Fruit fly (Drosophila melanogaster): ENCODE data around the gene PQBP1.
A peak's percentile ranks its signal among the peaks of the same experiment; 100 is the strongest.

Gene PQBP1

DNA sequence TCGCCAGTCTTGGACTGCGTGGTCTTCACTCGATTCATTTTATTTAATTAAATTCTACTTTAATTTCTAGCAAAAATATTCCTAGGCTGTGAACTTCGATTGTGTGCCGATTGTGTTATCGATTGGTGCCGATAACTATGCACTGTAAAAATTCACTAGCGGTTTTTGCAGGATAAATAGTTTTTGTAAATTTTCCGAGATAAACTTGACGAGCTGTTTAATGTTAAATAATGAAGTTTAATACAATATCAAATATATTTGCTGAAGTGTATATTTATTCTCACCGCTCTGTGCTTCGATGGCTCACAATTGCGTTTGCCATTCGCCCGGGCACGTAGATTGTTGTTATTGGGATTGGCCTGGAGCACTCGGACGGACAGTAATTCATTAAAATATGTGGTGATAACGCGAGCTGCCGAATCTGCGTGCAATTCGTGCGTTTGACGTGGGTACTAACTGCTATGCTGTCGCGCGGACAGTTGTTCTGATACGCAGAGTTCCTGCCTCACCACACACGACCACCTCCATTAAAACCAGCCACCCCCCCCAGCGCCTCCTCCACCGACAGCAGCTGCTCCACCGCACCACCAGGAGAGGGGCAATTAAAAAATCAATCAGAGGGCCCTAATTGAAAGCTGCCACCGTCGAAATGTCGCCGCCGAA lies 40.6 kb upstream of the PQBP1 start, which contains the start of the genes EMC6 and Hr96 (continued):
- TF ChIP-seq CG1602 (GFP tag; optimal IDR thresholded peaks at IDR 0.05) (peak; percentile 93), CG9609 (GFP tag; optimal IDR thresholded peaks at IDR 0.05) (peak; percentile 91), cas (GFP tag; IDR thresholded peaks at IDR 0.05) (peak; percentile 87), CG3847 (GFP tag; IDR thresholded peaks at IDR 0.05) (peak; percentile 95), peb (GFP tag; IDR thresholded peaks at IDR 0.05) (peak; percentile 47; the same call in 1 of the 2 replicates), nerfin-2 (GFP tag; IDR thresholded peaks at IDR 0.05; ENCODE audit: partially characterized antibody) (peak; percentile 74; the same call in 1 of the 2 replicates), CG12155 (GFP tag; optimal IDR thresholded peaks at IDR 0.05) (peak; percentile 93), Asciz (GFP tag; optimal IDR thresholded peaks at IDR 0.05) (peak; percentile 83), CG2202 (tag; optimal IDR thresholded peaks at IDR 0.05) (peak; percentile 80), sr (GFP tag; IDR thresholded peaks at IDR 0.05) (peak; percentile 73; the same call in 2 of the 3 replicates), HmgZ (tag; optimal IDR thresholded peaks at IDR 0.05) (peak; percentile 98), caup (GFP tag; optimal IDR thresholded peaks at IDR 0.05; ENCODE audit: severe bottlenecking) (peak; percentile 94), ci (GFP tag; IDR thresholded peaks at IDR 0.05) (peak; percentile 95), Dad (GFP tag; optimal IDR thresholded peaks at IDR 0.05) (peak; percentile 95), fd96Cb (tag; optimal IDR thresholded peaks at IDR 0.05) (peak; percentile 91), YL-1 (GFP tag; optimal IDR thresholded peaks at IDR 0.05) (peak; percentile 96), Camta (GFP tag; optimal IDR thresholded peaks at IDR 0.05) (peak; percentile 93), Optix (GFP tag; IDR thresholded peaks at IDR 0.05) (peak; percentile 86), CG10274 (GFP tag; optimal IDR thresholded peaks at IDR 0.05) (peak; percentile 57), CG7372 (GFP tag; IDR thresholded peaks at IDR 0.05) (peak; percentile 91), CG11247 (GFP tag; IDR thresholded peaks at IDR 0.05) (peak; percentile 93), CG4424 (GFP tag; optimal IDR thresholded peaks at IDR 0.05) (peak; percentile 95), ttk (GFP tag; IDR thresholded peaks at IDR 0.05) (peak; percentile 93), wor (GFP tag; IDR thresholded peaks at IDR 0.05) (peak; percentile 79), fu2 (GFP tag; optimal IDR thresholded peaks at IDR 0.05) (peak; percentile 83), NC2β (GFP tag; optimal IDR thresholded peaks at IDR 0.05) (peak; percentile 95), scrt (GFP tag; optimal IDR thresholded peaks at IDR 0.05) (no peak), tin (GFP tag; optimal IDR thresholded peaks at IDR 0.05) (peak; percentile 94), CG32532 (GFP tag; IDR thresholded peaks at IDR 0.05) (peak; percentile 97), CG1832 (GFP tag; optimal IDR thresholded peaks at IDR 0.05) (no peak), CG6689 (GFP tag; IDR thresholded peaks at IDR 0.05) (peak; percentile 91), CG33213 (GFP tag; optimal IDR thresholded peaks at IDR 0.05) (peak; percentile 90), mld (GFP tag; IDR thresholded peaks at IDR 0.05; ENCODE audit: partially characterized antibody) (peak; percentile 59; the same call in 2 of the 3 replicates), NC2α (GFP tag; optimal IDR thresholded peaks at IDR 0.05) (peak; percentile 80), hkb (optimal IDR thresholded peaks at IDR 0.05) (no peak), hkb (GFP tag; IDR thresholded peaks at IDR 0.05) (peak; percentile 91), CG7556 (GFP tag; optimal IDR thresholded peaks at IDR 0.05) (peak; percentile 91), cato (GFP tag; optimal IDR thresholded peaks at IDR 0.05; ENCODE audit: borderline replicate concordance) (peak; percentile 92), fru (optimal IDR thresholded peaks at IDR 0.05) (no peak), Drgx (GFP tag; IDR thresholded peaks at IDR 0.05) (peak; percentile 92), pb (GFP tag; optimal IDR thresholded peaks at IDR 0.05) (peak; percentile 69), CG8290 (GFP tag; optimal IDR thresholded peaks at IDR 0.05) (no peak), CG8290 (tag; optimal IDR thresholded peaks at IDR 0.05) (peak in 1 of 2 experiments; percentile 98), CG9876 (GFP tag; optimal IDR thresholded peaks at IDR 0.05) (peak; percentile 82), CG4730 (GFP tag; IDR thresholded peaks at IDR 0.05) (peak; percentile 93), CG6791 (GFP tag; IDR thresholded peaks at IDR 0.05; ENCODE audit: partially characterized antibody) (peak; percentile 70), tll (GFP tag; optimal IDR thresholded peaks at IDR 0.05) (peak in 1 of 2 experiments; percentile 34), CG33557 (GFP tag; optimal IDR thresholded peaks at IDR 0.05) (peak; percentile 79), z (GFP tag; IDR thresholded peaks at IDR 0.05) (peak; percentile 7; the same call in 1 of the 3 replicates), CG9215 (GFP tag; IDR thresholded peaks at IDR 0.05) (peak; percentile 86), btn (GFP tag; optimal IDR thresholded peaks at IDR 0.05) (peak; percentile 81)

All from whole organism, embryonic.